Worm (Caenorhabditis elegans) whole organism, L3 larva: Measurements from ENCODE around the gene zipt-2.1.

ENCODE experiments used
- R02D3.7 ChIP-seq: fragments of 150-350 bp; optimal IDR thresholded peaks from 2 replicates; lab custom pipeline; 2014; ENCODE audit warnings: missing biosample characterization, missing genetic modification characterization
- ZK546.5 ChIP-seq: sonication (generic microtip); optimal IDR thresholded peaks from 2 replicates; lab custom pipeline; 2017; ENCODE audit warnings: missing biosample characterization, missing genetic modification characterization
- aly-2 ChIP-seq: fragments of 150-350 bp; optimal IDR thresholded peaks from 2 replicates; lab custom pipeline; 2014; ENCODE audit warnings: missing biosample characterization, missing genetic modification characterization
- ama-1 ChIP-seq: fragments of 150-350 bp; optimal IDR thresholded peaks from 2 replicates; lab custom pipeline; 2018
- ceh-16 ChIP-seq: sonication (generic microtip); optimal IDR thresholded peaks from 2 replicates; lab custom pipeline; 2017; ENCODE audit warnings: missing biosample characterization, missing genetic modification characterization
- ceh-28 ChIP-seq: fragments of 150-350 bp; optimal IDR thresholded peaks from 2 replicates; lab custom pipeline; 2014; ENCODE audit warnings: missing biosample characterization, missing genetic modification reagents, missing genetic modification characterization
- ceh-82 ChIP-seq: fragments of 150-350 bp; optimal IDR thresholded peaks from 2 replicates; lab custom pipeline; 2014; ENCODE audit warnings: missing biosample characterization, missing genetic modification characterization
- ceh-9 ChIP-seq: sonication (generic microtip); optimal IDR thresholded peaks from 2 replicates; lab custom pipeline; 2018; ENCODE audit warnings: missing biosample characterization, missing genetic modification characterization
- daf-12 ChIP-seq: fragments of 150-350 bp; optimal IDR thresholded peaks from 2 replicates; lab custom pipeline; 2014; ENCODE audit warnings: missing biosample characterization, missing genetic modification reagents, missing genetic modification characterization
- egl-27 ChIP-seq: sonication (generic microtip); optimal IDR thresholded peaks from 4 replicates; lab custom pipeline; 2017; ENCODE audit warnings: missing biosample characterization, missing genetic modification reagents, missing genetic modification characterization
- egl-5 ChIP-seq: fragments of 150-350 bp; optimal IDR thresholded peaks from 2 replicates; lab custom pipeline; 2017; ENCODE audit warnings: missing biosample characterization, missing genetic modification reagents, missing genetic modification characterization, inconsistent platforms
- elt-1 ChIP-seq: fragments of 150-350 bp; optimal IDR thresholded peaks from 2 replicates; lab custom pipeline; 2014; ENCODE audit warnings: missing biosample characterization, missing genetic modification characterization
- elt-2 ChIP-seq: sonication (generic microtip); optimal IDR thresholded peaks from 2 replicates; lab custom pipeline; 2016; ENCODE audit warnings: missing genetic modification reagents, mild to moderate bottlenecking, missing genetic modification characterization, missing compliant biosample characterization
- elt-3 ChIP-seq, 3 experiments: fragments of 150-350 bp in 1 of 3; sonication (generic microtip) in 2 of 3; optimal IDR thresholded peaks; 2 replicates in 2 of 3; 4 replicates in 1 of 3; lab custom pipeline; 2014 to 2017; ENCODE audit warnings: missing biosample characterization in 3 of 3, missing genetic modification characterization in 3 of 3
- eor-1 ChIP-seq, 2 experiments: fragments of 150-350 bp; optimal IDR thresholded peaks; 2 replicates each; lab custom pipeline; 2014 to 2018; ENCODE audit warnings: missing biosample characterization in 2 of 2, missing genetic modification characterization in 2 of 2
- fkh-10 ChIP-seq: sonication (generic microtip); optimal IDR thresholded peaks from 2 replicates; lab custom pipeline; 2017; ENCODE audit warnings: missing biosample characterization, missing genetic modification reagents, missing genetic modification characterization
- fkh-2 ChIP-seq: fragments of 150-350 bp; optimal IDR thresholded peaks from 2 replicates; lab custom pipeline; 2014; ENCODE audit warnings: missing biosample characterization, missing genetic modification reagents, missing genetic modification characterization
- fos-1 ChIP-seq: fragments of 150-350 bp; optimal IDR thresholded peaks from 2 replicates; lab custom pipeline; 2014; ENCODE audit warnings: missing biosample characterization, missing genetic modification characterization
- hmg-11 ChIP-seq: sonication (generic microtip); optimal IDR thresholded peaks from 2 replicates; lab custom pipeline; 2016; ENCODE audit warnings: missing genetic modification characterization, missing compliant biosample characterization
- jun-1 ChIP-seq: fragments of 150-350 bp; optimal IDR thresholded peaks from 2 replicates; lab custom pipeline; 2014; ENCODE audit warnings: missing biosample characterization, missing genetic modification reagents, missing genetic modification characterization
- lin-15B ChIP-seq: fragments of 150-350 bp; optimal IDR thresholded peaks from 2 replicates; lab custom pipeline; 2014; ENCODE audit warnings: missing biosample characterization, missing genetic modification characterization
- lin-39 ChIP-seq: fragments of 150-350 bp; optimal IDR thresholded peaks from 2 replicates; lab custom pipeline; 2018; ENCODE audit warnings: missing biosample characterization, missing genetic modification reagents, missing genetic modification characterization
- lsy-12 ChIP-seq: sonication (generic microtip); optimal IDR thresholded peaks from 2 replicates; lab custom pipeline; 2016; ENCODE audit warnings: mild to moderate bottlenecking, missing genetic modification characterization, missing compliant biosample characterization
- mdl-1 ChIP-seq: fragments of 150-350 bp; optimal IDR thresholded peaks from 2 replicates; lab custom pipeline; 2014; ENCODE audit warnings: missing biosample characterization, missing genetic modification characterization
- mml-1 ChIP-seq: fragments of 150-350 bp; sonication (generic microtip); optimal IDR thresholded peaks from 3 replicates; lab custom pipeline; 2014; ENCODE audit warnings: missing biosample characterization, missing genetic modification characterization
- nfya-1 ChIP-seq: sonication (generic microtip); optimal IDR thresholded peaks from 2 replicates; lab custom pipeline; 2017; ENCODE audit warnings: missing genetic modification characterization, mild to moderate bottlenecking, missing compliant biosample characterization, antibody characterized with exemption, moderate library complexity; ENCODE audit not compliant: insufficient read depth
- nhr-11 ChIP-seq: fragments of 150-350 bp; optimal IDR thresholded peaks from 2 replicates; lab custom pipeline; 2014; ENCODE audit warnings: missing biosample characterization, missing genetic modification characterization
- nhr-12 ChIP-seq: fragments of 150-350 bp; optimal IDR thresholded peaks from 2 replicates; lab custom pipeline; 2014; ENCODE audit warnings: missing biosample characterization, missing genetic modification characterization
- nhr-23 ChIP-seq: fragments of 150-350 bp; optimal IDR thresholded peaks from 2 replicates; lab custom pipeline; 2014; ENCODE audit warnings: missing biosample characterization, missing genetic modification reagents, missing genetic modification characterization
- nhr-237 ChIP-seq: fragments of 150-350 bp; optimal IDR thresholded peaks from 2 replicates; lab custom pipeline; 2014; ENCODE audit warnings: missing biosample characterization, missing genetic modification characterization
- nhr-25 ChIP-seq: sonication (generic microtip); optimal IDR thresholded peaks from 2 replicates; lab custom pipeline; 2017; ENCODE audit warnings: missing biosample characterization, missing genetic modification characterization
- nhr-28 ChIP-seq: fragments of 150-350 bp; optimal IDR thresholded peaks from 2 replicates; lab custom pipeline; 2014; ENCODE audit warnings: missing biosample characterization, missing genetic modification characterization
- nhr-43 ChIP-seq: sonication (generic microtip); optimal IDR thresholded peaks from 2 replicates; lab custom pipeline; 2016; ENCODE audit warnings: mild to moderate bottlenecking, missing genetic modification characterization, missing compliant biosample characterization; ENCODE audit not compliant: poor library complexity, severe bottlenecking
- nhr-67 ChIP-seq: fragments of 150-350 bp; optimal IDR thresholded peaks from 2 replicates; lab custom pipeline; 2014; ENCODE audit warnings: missing biosample characterization, missing genetic modification characterization
- nhr-76 ChIP-seq: fragments of 150-350 bp; sonication (generic microtip); optimal IDR thresholded peaks from 5 replicates; lab custom pipeline; 2014; ENCODE audit warnings: missing biosample characterization, missing genetic modification characterization
- nhr-77 ChIP-seq: fragments of 150-350 bp; optimal IDR thresholded peaks from 2 replicates; lab custom pipeline; 2014; ENCODE audit warnings: missing biosample characterization, missing genetic modification characterization
- pha-4 ChIP-seq: fragments of 150-350 bp; optimal IDR thresholded peaks from 2 replicates; lab custom pipeline; 2014; ENCODE audit warnings: missing biosample characterization, missing genetic modification reagents, missing genetic modification characterization
- pqm-1 ChIP-seq: fragments of 150-350 bp; optimal IDR thresholded peaks from 2 replicates; lab custom pipeline; 2017; ENCODE audit warnings: missing biosample characterization, missing genetic modification characterization, inconsistent platforms
- sea-2 ChIP-seq: fragments of 150-350 bp; sonication (generic microtip); optimal IDR thresholded peaks from 4 replicates; lab custom pipeline; 2014; ENCODE audit warnings: missing biosample characterization, missing genetic modification reagents, missing genetic modification characterization
- skn-1 ChIP-seq: fragments of 150-350 bp; optimal IDR thresholded peaks from 2 replicates; lab custom pipeline; 2014; ENCODE audit warnings: missing biosample characterization, missing genetic modification characterization
- snpc-4 ChIP-seq: fragments of 150-350 bp; optimal IDR thresholded peaks from 2 replicates; lab custom pipeline; 2014; ENCODE audit warnings: missing biosample characterization, missing genetic modification characterization
- tbx-2 ChIP-seq: sonication (generic microtip); optimal IDR thresholded peaks from 2 replicates; lab custom pipeline; 2016; ENCODE audit warnings: mild to moderate bottlenecking, missing genetic modification characterization, missing compliant biosample characterization
- unc-39 ChIP-seq: sonication (generic microtip); optimal IDR thresholded peaks from 4 replicates; lab custom pipeline; 2017; ENCODE audit warnings: missing biosample characterization, missing genetic modification characterization
- unc-62 ChIP-seq: fragments of 150-350 bp; sonication (generic microtip); optimal IDR thresholded peaks from 4 replicates; lab custom pipeline; 2014; ENCODE audit warnings: missing biosample characterization, missing genetic modification reagents, missing genetic modification characterization
- zag-1 ChIP-seq: fragments of 150-350 bp; optimal IDR thresholded peaks from 2 replicates; lab custom pipeline; 2014; ENCODE audit warnings: missing biosample characterization, missing genetic modification characterization
- ztf-11 ChIP-seq: fragments of 150-350 bp; optimal IDR thresholded peaks from 2 replicates; lab custom pipeline; 2014; ENCODE audit warnings: missing biosample characterization, missing genetic modification characterization
- ztf-4 ChIP-seq: fragments of 150-350 bp; optimal IDR thresholded peaks from 2 replicates; lab custom pipeline; 2014; ENCODE audit warnings: missing biosample characterization, missing genetic modification characterization

Gene zipt-2.1

ce11 chrIV:10820837-10821671 lies 21.6 kb downstream of the zipt-2.1 start:
- TF ChIP-seq fos-1 (tag; lab: Kevin White, UChicago): no peak
- TF ChIP-seq lsy-12: no peak
- TF ChIP-seq ztf-4 (tag; lab: Kevin White, UChicago): no peak
- TF ChIP-seq nfya-1: peak; percentile 5
- TF ChIP-seq nhr-43 (tag; lab: Kevin White, UChicago): no peak
- TF ChIP-seq, all 47 proteins: peak for 1

ce11 chrIV:10821672-10822304 lies 22.3 kb downstream of the zipt-2.1 start:
- TF ChIP-seq nhr-12: no peak
- no peak for TF ChIP-seq daf-12 (tag; lab: Kevin White, UChicago)
- no peak for TF ChIP-seq nhr-76
- TF ChIP-seq eor-1 (tag; optimal IDR thresholded peaks at IDR 0.05; lab: Kevin White, UChicago): no peak
- TF ChIP-seq aly-2 (tag; lab: Kevin White, UChicago): no peak
- peak; percentile 59 for TF ChIP-seq zag-1 (tag; lab: Kevin White, UChicago)
- no peak for TF ChIP-seq mdl-1
- peak; percentile 94 for TF ChIP-seq jun-1 (tag; lab: Kevin White, UChicago)
- no peak for TF ChIP-seq ceh-82
- TF ChIP-seq skn-1: peak; percentile 91
- no peak for TF ChIP-seq sea-2 (GFP tag; lab: Kevin White, UChicago)
- no peak for TF ChIP-seq nhr-28 (tag; lab: Kevin White, UChicago)
- TF ChIP-seq nhr-67: peak; percentile 8
- peak; percentile 73 for TF ChIP-seq nhr-43 (tag; lab: Kevin White, UChicago)
- TF ChIP-seq unc-39: no peak
- TF ChIP-seq fkh-2 (tag; lab: Kevin White, UChicago): no peak
- peak; percentile 68 for TF ChIP-seq nfya-1
- TF ChIP-seq ceh-28 (tag; lab: Kevin White, UChicago): peak; percentile 72
- TF ChIP-seq fos-1 (tag; lab: Kevin White, UChicago): peak; percentile 84
- TF ChIP-seq nhr-25: peak; percentile 93
- TF ChIP-seq unc-62 (GFP tag; lab: Kevin White, UChicago): peak; percentile 77
- no peak for TF ChIP-seq ZK546.5 (tag; lab: Kevin White, UChicago)
- no peak for TF ChIP-seq ceh-16 (tag; lab: Kevin White, UChicago)
- TF ChIP-seq lin-39 (tag; lab: Kevin White, UChicago): peak; percentile 80
- TF ChIP-seq ztf-4 (tag; lab: Kevin White, UChicago): no peak
- peak; percentile 74 for TF ChIP-seq egl-27 (tag; lab: Kevin White, UChicago)
- TF ChIP-seq lin-15B (tag; lab: Kevin White, UChicago): peak; percentile 59
- TF ChIP-seq nhr-11 (tag; lab: Kevin White, UChicago): peak; percentile 88
- peak; percentile 75 for TF ChIP-seq tbx-2
- TF ChIP-seq egl-5 (tag; lab: Kevin White, UChicago): peak; percentile 40
- TF ChIP-seq elt-3 (tag; optimal IDR thresholded peaks at IDR 0.05; lab: Kevin White, UChicago): no peak
- TF ChIP-seq hmg-11 (tag; lab: Kevin White, UChicago): peak; percentile 92
- peak; percentile 71 for TF ChIP-seq elt-1 (tag; lab: Kevin White, UChicago)
- no peak for TF ChIP-seq mml-1
- TF ChIP-seq lsy-12: peak; percentile 3
- TF ChIP-seq pha-4: peak; percentile 88
- no peak for TF ChIP-seq ztf-11
- no peak for TF ChIP-seq nhr-77 (tag; lab: Kevin White, UChicago)
- peak; percentile 72 for TF ChIP-seq snpc-4
- TF ChIP-seq nhr-23 (tag; lab: Kevin White, UChicago): peak; percentile 82
- peak; percentile 77 for TF ChIP-seq elt-2 (tag; lab: Kevin White, UChicago)
- peak; percentile 36 for TF ChIP-seq ama-1
- TF ChIP-seq R02D3.7: peak; percentile 15
- no peak for TF ChIP-seq nhr-237 (tag; lab: Kevin White, UChicago)
- peak; percentile 49 for TF ChIP-seq fkh-10 (GFP tag; lab: Kevin White, UChicago)
- peak; percentile 74 for TF ChIP-seq pqm-1
- no peak for TF ChIP-seq ceh-9 (tag; lab: Kevin White, UChicago)
- TF ChIP-seq, all 47 proteins: peak for 27
